Worm (Caenorhabditis elegans) whole organism, young adult: Measurements from ENCODE around the gene Y38E10A.3.
A peak's percentile ranks its signal among the peaks of the same experiment; 100 is the strongest.

Experiments
- B0336.3 ChIP-seq: fragments of 200-800 bp; sonication (Bioruptor generic); IDR thresholded peaks from 2 replicates; pipeline ENCODE4 v1.3.6; 2022; ENCODE audit warnings: missing genetic modification characterization, missing compliant biosample characterization
- D2030.7 ChIP-seq: fragments of 200-800 bp; sonication (Bioruptor generic); IDR thresholded peaks from 2 replicates; pipeline ENCODE4 v1.3.6; 2022; ENCODE audit warnings: missing genetic modification reagents, missing genetic modification characterization, missing compliant biosample characterization
- F33H1.4 ChIP-seq: fragments of 200-800 bp; sonication (Bioruptor generic); IDR thresholded peaks from 2 replicates; pipeline ENCODE4 v1.3.6; 2022; ENCODE audit warnings: missing genetic modification reagents, missing genetic modification characterization, missing compliant biosample characterization
- F37B4.10 ChIP-seq: fragments of 200-800 bp; sonication (Bioruptor generic); IDR thresholded peaks from 2 replicates; pipeline ENCODE4 v1.3.6; 2022; ENCODE audit warnings: missing genetic modification characterization, missing compliant biosample characterization
- F57A8.1 ChIP-seq: fragments of 200-800 bp; sonication (Bioruptor generic); optimal IDR thresholded peaks from 2 replicates; lab custom pipeline; 2018; ENCODE audit warnings: mild to moderate bottlenecking, missing genetic modification characterization, moderate library complexity, missing compliant biosample characterization
- F57C9.4 ChIP-seq: sonication (generic microtip); optimal IDR thresholded peaks from 2 replicates; lab custom pipeline; 2017; ENCODE audit warnings: mild to moderate bottlenecking, missing genetic modification characterization, missing compliant biosample characterization
- K12H6.12 ChIP-seq: fragments of 200-800 bp; sonication (Bioruptor generic); optimal IDR thresholded peaks from 2 replicates; lab custom pipeline; 2018; ENCODE audit warnings: mild to moderate bottlenecking, missing genetic modification characterization, missing compliant biosample characterization
- T26A5.8 ChIP-seq: sonication (generic microtip); optimal IDR thresholded peaks from 2 replicates; lab custom pipeline; 2016; ENCODE audit warnings: missing genetic modification characterization, missing compliant biosample characterization
- Y53G8AR.9 ChIP-seq: fragments of 200-800 bp; sonication (Bioruptor generic); conservative IDR thresholded peaks from 2 replicates; pipeline ENCODE4 v1.3.6; 2022; ENCODE audit warnings: missing genetic modification reagents, missing genetic modification characterization, missing compliant biosample characterization
- Y67H2A.10 ChIP-seq: fragments of 200-800 bp; sonication (Bioruptor generic); conservative IDR thresholded peaks from 2 replicates; pipeline ENCODE4 v1.3.6; 2022; ENCODE audit warnings: missing genetic modification reagents, missing genetic modification characterization, missing compliant biosample characterization
- Y95B8A.8 ChIP-seq: fragments of 200-800 bp; sonication (Bioruptor generic); IDR thresholded peaks from 2 replicates; pipeline ENCODE4 v1.3.6; 2022; ENCODE audit warnings: missing genetic modification reagents, missing genetic modification characterization, missing compliant biosample characterization
- atf-7 ChIP-seq: sonication (generic microtip); optimal IDR thresholded peaks from 2 replicates; lab custom pipeline; 2017; ENCODE audit warnings: mild to moderate bottlenecking, missing genetic modification characterization, missing compliant biosample characterization
- athp-1 ChIP-seq: sonication (generic microtip); optimal IDR thresholded peaks from 2 replicates; lab custom pipeline; 2017; ENCODE audit warnings: mild to moderate bottlenecking, missing genetic modification characterization, missing compliant biosample characterization
- attf-3 ChIP-seq: fragments of 200-800 bp; sonication (Bioruptor generic); conservative IDR thresholded peaks from 2 replicates; pipeline ENCODE4 v1.3.6; 2022; ENCODE audit warnings: missing genetic modification reagents, missing genetic modification characterization, missing compliant biosample characterization
- ceh-40 ChIP-seq: fragments of 200-800 bp; sonication (Bioruptor generic); IDR thresholded peaks from 2 replicates; pipeline ENCODE4 v1.3.6; 2022; ENCODE audit warnings: missing genetic modification characterization, missing compliant biosample characterization
- dox-1 ChIP-seq: fragments of 200-800 bp; sonication (Bioruptor generic); IDR thresholded peaks from 2 replicates; pipeline ENCODE4 v1.3.6; 2022; ENCODE audit warnings: missing genetic modification reagents, missing genetic modification characterization, missing compliant biosample characterization
- egl-44 ChIP-seq: fragments of 200-800 bp; sonication (Bioruptor generic); IDR thresholded peaks from 2 replicates; pipeline ENCODE4 v1.3.6; 2022; ENCODE audit warnings: missing genetic modification reagents, missing genetic modification characterization, missing compliant biosample characterization
- ekl-4 ChIP-seq: fragments of 200-800 bp; sonication (Bioruptor generic); IDR thresholded peaks from 2 replicates; pipeline ENCODE4 v1.3.6; 2022; ENCODE audit warnings: missing genetic modification reagents, missing genetic modification characterization, missing compliant biosample characterization
- fkh-3 ChIP-seq: sonication (generic microtip); optimal IDR thresholded peaks from 2 replicates; lab custom pipeline; 2016; ENCODE audit warnings: mild to moderate bottlenecking, missing genetic modification characterization, missing compliant biosample characterization
- him-1 ChIP-seq: sonication (generic microtip); optimal IDR thresholded peaks from 2 replicates; lab custom pipeline; 2016; ENCODE audit warnings: missing genotype, missing genetic modification reagents, missing genetic modification characterization, missing compliant biosample characterization
- hmg-1.2 ChIP-seq: fragments of 200-800 bp; sonication (Bioruptor generic); IDR thresholded peaks from 2 replicates; pipeline ENCODE4 v1.3.6; 2022; ENCODE audit warnings: missing genetic modification reagents, missing genetic modification characterization, missing compliant biosample characterization
- hrde-1 ChIP-seq: sonication (generic microtip); optimal IDR thresholded peaks from 2 replicates; lab custom pipeline; 2016; ENCODE audit warnings: missing genetic modification characterization, mild to moderate bottlenecking, missing compliant biosample characterization, moderate library complexity, missing genotype, missing genetic modification reagents, borderline replicate concordance
- hsf-1 ChIP-seq: fragments of 200-800 bp; sonication (Bioruptor generic); IDR thresholded peaks from 2 replicates; pipeline ENCODE4 v1.3.6; 2022; ENCODE audit warnings: missing genetic modification reagents, missing genetic modification characterization, missing compliant biosample characterization
- let-607 ChIP-seq, 2 experiments: fragments of 200-800 bp in 1 of 2; sonication (Bioruptor generic) in 1 of 2; sonication (generic microtip) in 1 of 2; optimal IDR thresholded peaks; 2 replicates each; lab custom pipeline; 2016 to 2018; ENCODE audit warnings: mild to moderate bottlenecking in 2 of 2, missing compliant biosample characterization in 2 of 2, missing genetic modification characterization in 2 of 2, moderate library complexity in 2 of 2, missing genotype in 1 of 2
- lin-26 ChIP-seq: fragments of 200-800 bp; sonication (Bioruptor generic); IDR thresholded peaks from 2 replicates; pipeline ENCODE4 v1.3.6; 2022; ENCODE audit warnings: missing genetic modification reagents, missing genetic modification characterization, missing compliant biosample characterization
- lsl-1 ChIP-seq: fragments of 200-800 bp; sonication (Bioruptor generic); optimal IDR thresholded peaks from 2 replicates; lab custom pipeline; 2018; ENCODE audit warnings: mild to moderate bottlenecking, missing genetic modification characterization, moderate library complexity, missing compliant biosample characterization
- lsy-27 ChIP-seq: sonication (generic microtip); optimal IDR thresholded peaks from 2 replicates; lab custom pipeline; 2017; ENCODE audit warnings: missing genetic modification characterization, mild to moderate bottlenecking, missing compliant biosample characterization, antibody characterized with exemption, missing genotype, borderline replicate concordance; ENCODE audit not compliant: insufficient read depth
- madf-6 ChIP-seq: fragments of 200-800 bp; sonication (Bioruptor generic); IDR thresholded peaks from 2 replicates; pipeline ENCODE4 v1.3.6; 2022; ENCODE audit warnings: missing genetic modification reagents, missing genetic modification characterization, missing compliant biosample characterization
- mcd-1 ChIP-seq: fragments of 200-800 bp; sonication (Bioruptor generic); IDR thresholded peaks from 2 replicates; pipeline ENCODE4 v1.3.6; 2022; ENCODE audit warnings: missing genetic modification reagents, missing genetic modification characterization, missing compliant biosample characterization
- mes-4 ChIP-seq: sonication (generic microtip); optimal IDR thresholded peaks from 2 replicates; lab custom pipeline; 2016; ENCODE audit warnings: missing genotype, missing genetic modification characterization, missing compliant biosample characterization
- mxl-1 ChIP-seq: sonication (generic microtip); optimal IDR thresholded peaks from 2 replicates; lab custom pipeline; 2016; ENCODE audit warnings: missing genetic modification characterization, missing compliant biosample characterization
- nfyb-1 ChIP-seq: fragments of 200-800 bp; sonication (Bioruptor generic); IDR thresholded peaks from 2 replicates; pipeline ENCODE4 v1.3.6; 2022; ENCODE audit warnings: missing genetic modification reagents, missing genetic modification characterization, missing compliant biosample characterization
- nhr-80 ChIP-seq: sonication (generic microtip); optimal IDR thresholded peaks from 2 replicates; lab custom pipeline; 2016; ENCODE audit warnings: missing genetic modification characterization, missing compliant biosample characterization
- nhr-90 ChIP-seq: sonication (generic microtip); optimal IDR thresholded peaks from 2 replicates; lab custom pipeline; 2016; ENCODE audit warnings: missing genotype, mild to moderate bottlenecking, missing genetic modification characterization, missing compliant biosample characterization
- rcor-1 ChIP-seq: fragments of 200-800 bp; sonication (Bioruptor generic); IDR thresholded peaks from 2 replicates; pipeline ENCODE4 v1.3.6; 2022; ENCODE audit warnings: missing genetic modification reagents, missing genetic modification characterization, missing compliant biosample characterization
- rec-8 ChIP-seq, 2 experiments: sonication (generic microtip); optimal IDR thresholded peaks; 2 replicates each; lab custom pipeline; 2016; ENCODE audit warnings: mild to moderate bottlenecking in 2 of 2, missing genetic modification characterization in 2 of 2, missing genetic modification reagents in 2 of 2, missing genotype in 2 of 2, missing biosample characterization in 1 of 2, missing compliant biosample characterization in 1 of 2, moderate library complexity in 1 of 2
- repo-1 ChIP-seq: sonication (generic microtip); optimal IDR thresholded peaks from 2 replicates; lab custom pipeline; 2017; ENCODE audit warnings: mild to moderate bottlenecking, missing genetic modification characterization, missing compliant biosample characterization
- snpc-1.3 ChIP-seq: sonication (generic microtip); optimal IDR thresholded peaks from 2 replicates; lab custom pipeline; 2017; ENCODE audit warnings: missing genetic modification characterization, mild to moderate bottlenecking, missing compliant biosample characterization, antibody characterized with exemption, moderate library complexity, missing genotype, missing genetic modification reagents; ENCODE audit not compliant: insufficient read depth
- snpc-3.4 ChIP-seq: sonication (generic microtip); optimal IDR thresholded peaks from 2 replicates; lab custom pipeline; 2017; ENCODE audit warnings: missing genetic modification characterization, mild to moderate bottlenecking, missing compliant biosample characterization, antibody characterized with exemption, moderate library complexity, missing genotype, missing genetic modification reagents
- tbp1 ChIP-seq: fragments of 200-800 bp; sonication (Bioruptor generic); optimal IDR thresholded peaks from 2 replicates; lab custom pipeline; 2018; ENCODE audit warnings: mild to moderate bottlenecking, missing genetic modification characterization, missing compliant biosample characterization
- xnd-1 ChIP-seq: sonication (generic microtip); optimal IDR thresholded peaks from 2 replicates; lab custom pipeline; 2016; ENCODE audit warnings: missing genotype, missing genetic modification reagents, missing genetic modification characterization, missing compliant biosample characterization
- ztf-25 ChIP-seq: fragments of 200-800 bp; sonication (Bioruptor generic); IDR thresholded peaks from 2 replicates; pipeline ENCODE4 v1.3.6; 2022; ENCODE audit warnings: missing genetic modification reagents, missing genetic modification characterization, missing compliant biosample characterization
- ztf-28 ChIP-seq: fragments of 200-800 bp; sonication (Bioruptor generic); IDR thresholded peaks from 2 replicates; pipeline ENCODE4 v1.3.6; 2022; ENCODE audit warnings: missing genetic modification reagents, missing genetic modification characterization, missing compliant biosample characterization

The Y38E10A.3 gene

DNA sequence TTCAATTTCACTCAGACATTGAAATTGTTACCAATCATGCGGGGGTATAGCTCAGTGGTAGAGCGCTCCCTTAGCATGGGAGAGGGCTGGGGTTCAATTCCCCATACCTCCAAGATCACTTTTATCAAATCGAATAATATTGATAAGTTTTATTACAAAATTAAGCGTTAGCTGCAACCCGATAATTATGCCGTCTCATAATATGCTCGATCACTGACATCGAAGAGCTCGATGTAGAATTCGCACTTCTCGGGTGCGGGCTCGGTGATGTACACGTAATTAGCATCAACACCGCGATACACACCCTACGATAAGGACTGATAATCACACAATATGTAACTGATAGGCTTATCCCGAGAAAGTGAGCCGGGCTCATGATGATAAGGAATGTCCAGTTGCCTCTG is 32.0 kb downstream of the Y38E10A.3 start (continued):
- TF ChIP-seq fkh-3 (tag; lab: Kevin White, UChicago) (peak; percentile 27), F57C9.4 (tag; lab: Kevin White, UChicago) (no peak), K12H6.12 (tag; lab: Kevin White, UChicago) (no peak), ceh-40 (GFP tag; lab: Robert Waterston, UW) (no peak), let-607 (tag; optimal IDR thresholded peaks at IDR 0.05; lab: Kevin White, UChicago) (no peak), atf-7 (tag; lab: Kevin White, UChicago) (peak; percentile 20), dox-1 (GFP tag; lab: Robert Waterston, UW) (peak; percentile 57; the same call in 1 of the 2 replicates), lin-26 (GFP tag; lab: Robert Waterston, UW) (peak; percentile 90), nhr-80 (tag; lab: Kevin White, UChicago) (peak; percentile 39), nfyb-1 (peak; percentile 72), athp-1 (tag; lab: Kevin White, UChicago) (peak; percentile 19), repo-1 (tag; lab: Kevin White, UChicago) (peak; percentile 45), F57A8.1 (GFP tag; lab: Kevin White, UChicago) (peak; percentile 56), hmg-1.2 (GFP tag; lab: Robert Waterston, UW) (peak; percentile 48), ztf-25 (GFP tag; lab: Robert Waterston, UW) (peak; percentile 36; the same call in 1 of the 2 replicates), hrde-1 (tag; lab: Kevin White, UChicago) (peak; percentile 67), madf-6 (GFP tag; lab: Robert Waterston, UW) (peak; percentile 41), tbp1 (GFP tag; lab: Kevin White, UChicago) (peak; percentile 84), mes-4 (tag; lab: Kevin White, UChicago) (peak; percentile 39), egl-44 (GFP tag; lab: Robert Waterston, UW) (peak; percentile 30; the same call in 1 of the 2 replicates), him-1 (tag; lab: Kevin White, UChicago) (peak; percentile 42), F37B4.10 (GFP tag; lab: Robert Waterston, UW) (no peak)
- TF ChIP-seq, all 124 proteins: peak for 38

DNA sequence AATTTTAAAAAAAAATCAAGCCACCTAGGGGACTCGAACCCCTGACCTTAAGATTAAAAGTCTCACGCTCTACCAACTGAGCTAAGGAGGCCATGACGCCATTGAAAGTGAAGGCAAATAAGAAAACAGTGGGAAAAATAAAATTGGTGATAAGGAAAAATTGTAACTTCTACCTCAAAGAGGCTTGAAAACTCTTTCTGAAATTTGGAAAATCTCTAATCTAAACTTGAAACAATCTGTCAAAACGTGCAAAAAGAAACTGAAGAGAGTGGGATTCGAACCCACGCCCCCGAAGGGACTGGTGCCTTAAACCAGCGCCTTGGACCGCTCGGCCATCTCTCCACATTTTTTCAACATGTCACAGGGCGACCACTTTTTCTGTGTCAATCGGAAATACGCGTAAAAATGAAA is 32.9 kb downstream of the Y38E10A.3 start:
- peak; percentile 49 for TF ChIP-seq snpc-1.3 (tag; lab: Kevin White, UChicago)
- TF ChIP-seq B0336.3 (GFP tag; lab: Robert Waterston, UW): peak; percentile 73
- TF ChIP-seq him-1 (tag; lab: Kevin White, UChicago): peak; percentile 89
- 0 out of 2 replicates have a peak, but pooled peaks have one; percentile 40 for TF ChIP-seq ceh-40 (GFP tag; lab: Robert Waterston, UW)
- 0 out of 2 replicates have a peak, but pooled peaks have one; percentile 14 for TF ChIP-seq hsf-1 (GFP tag; lab: Robert Waterston, UW)
- peak; percentile 9 for TF ChIP-seq K12H6.12 (tag; lab: Kevin White, UChicago)
- peak; percentile 50; the same call in 1 of the 2 replicates for TF ChIP-seq mcd-1 (GFP tag; lab: Robert Waterston, UW)
- TF ChIP-seq egl-44 (GFP tag; lab: Robert Waterston, UW): 0 out of 2 replicates have a peak, but pooled peaks have one; percentile 64
- 0 out of 2 replicates have a peak, but pooled peaks have one; percentile 55 for TF ChIP-seq Y53G8AR.9 (GFP tag; lab: Robert Waterston, UW)
- peak; percentile 24 for TF ChIP-seq F33H1.4
- TF ChIP-seq ekl-4: peak; percentile 17; the same call in 1 of the 2 replicates
- 0 out of 2 replicates have a peak, but pooled peaks have one; percentile 42 for TF ChIP-seq ztf-28 (GFP tag; lab: Robert Waterston, UW)
- peak; percentile 80 for TF ChIP-seq dox-1 (GFP tag; lab: Robert Waterston, UW)
- peak; percentile 88 for TF ChIP-seq nhr-90 (tag; lab: Kevin White, UChicago)
- 0 out of 2 replicates have a peak, but pooled peaks have one; percentile 10 for TF ChIP-seq Y67H2A.10
- TF ChIP-seq let-607 (tag; optimal IDR thresholded peaks at IDR 0.05; lab: Kevin White, UChicago): peak; percentile 32 to 38
- TF ChIP-seq rcor-1 (GFP tag; lab: Robert Waterston, UW): peak; percentile 17; the same call in 1 of the 2 replicates
- peak; percentile 63 for TF ChIP-seq madf-6 (GFP tag; lab: Robert Waterston, UW)
- TF ChIP-seq rec-8 (tag; optimal IDR thresholded peaks at IDR 0.05; lab: Kevin White, UChicago): peak; percentile 3 to 62
- 0 out of 2 replicates have a peak, but pooled peaks have one; percentile 42 for TF ChIP-seq Y95B8A.8 (GFP tag; lab: Robert Waterston, UW)
- peak; percentile 65 for TF ChIP-seq mxl-1 (tag; lab: Kevin White, UChicago)
- TF ChIP-seq snpc-3.4 (tag; lab: Kevin White, UChicago): peak; percentile 67
- peak; percentile 57; the same call in 1 of the 2 replicates for TF ChIP-seq attf-3 (GFP tag; lab: Robert Waterston, UW)
- TF ChIP-seq tbp1 (GFP tag; lab: Kevin White, UChicago): peak; percentile 91
- TF ChIP-seq T26A5.8: peak; percentile 30
- peak; percentile 27 for TF ChIP-seq athp-1 (tag; lab: Kevin White, UChicago)
- peak; percentile 80 for TF ChIP-seq D2030.7 (GFP tag; lab: Robert Waterston, UW)
- peak; percentile 3 for TF ChIP-seq xnd-1
- peak; percentile 48 for TF ChIP-seq lsl-1 (GFP tag; lab: Kevin White, UChicago)
- peak; percentile 32 for TF ChIP-seq lsy-27 (tag; lab: Kevin White, UChicago)
